Fruit fly (Drosophila melanogaster) whole organism, embryonic: Measurements from ENCODE around the gene CBP.
A peak's percentile ranks its signal among the peaks of the same experiment; 100 is the strongest.

ENCODE experiments used
- Abd-B ChIP-seq: fragments of 200-800 bp; sonication (Bioruptor generic); optimal IDR thresholded peaks from 2 replicates; lab custom pipeline; 2018; ENCODE audit warnings: missing biosample characterization, mild to moderate bottlenecking, missing genetic modification characterization, moderate library complexity
- Adf1 ChIP-seq: fragments of 200-800 bp; sonication (Bioruptor generic); IDR thresholded peaks from 2 replicates; pipeline ENCODE4 v1.3.6; 2022; ENCODE audit warnings: missing biosample characterization, missing genetic modification characterization
- Antp ChIP-seq: fragments of 200-800 bp; sonication (Bioruptor generic); optimal IDR thresholded peaks from 3 replicates; lab custom pipeline; 2016; ENCODE audit warnings: missing biosample characterization, missing genetic modification characterization
- Atf-2 ChIP-seq: fragments of 200-800 bp; sonication (Bioruptor generic); optimal IDR thresholded peaks from 2 replicates; lab custom pipeline; 2016; ENCODE audit warnings: missing biosample characterization, missing genetic modification characterization
- B-H1 ChIP-seq: fragments of 200-800 bp; sonication (Bioruptor generic); IDR thresholded peaks from 3 replicates; pipeline ENCODE4 v1.3.6; 2022; ENCODE audit warnings: missing biosample characterization, missing genetic modification characterization
- CG10431 ChIP-seq: fragments of 200-800 bp; sonication (Bioruptor generic); optimal IDR thresholded peaks from 3 replicates; lab custom pipeline; 2018; ENCODE audit warnings: missing biosample characterization, mild to moderate bottlenecking, missing genetic modification characterization
- CG10565 ChIP-seq: fragments of 200-800 bp; sonication (Bioruptor generic); optimal IDR thresholded peaks from 3 replicates; lab custom pipeline; 2016; ENCODE audit warnings: missing biosample characterization, mild to moderate bottlenecking, missing genetic modification characterization
- CG11398 ChIP-seq: fragments of 200-800 bp; sonication (Bioruptor generic); optimal IDR thresholded peaks from 2 replicates; lab custom pipeline; 2016; ENCODE audit warnings: missing biosample characterization, missing genetic modification characterization
- CG12236 ChIP-seq: fragments of 200-800 bp; sonication (Bioruptor generic); optimal IDR thresholded peaks from 2 replicates; lab custom pipeline; 2016; ENCODE audit warnings: missing biosample characterization, missing genetic modification characterization
- CG13624 ChIP-seq: fragments of 200-800 bp; sonication (Bioruptor generic); optimal IDR thresholded peaks from 2 replicates; lab custom pipeline; 2016; ENCODE audit warnings: missing biosample characterization, missing genetic modification characterization
- CG14050 ChIP-seq: fragments of 200-800 bp; sonication (Bioruptor generic); IDR thresholded peaks from 3 replicates; pipeline ENCODE4 v1.3.6; 2022; ENCODE audit warnings: missing biosample characterization, missing genetic modification characterization
- CG15514 ChIP-seq: fragments of 200-800 bp; sonication (Bioruptor generic); optimal IDR thresholded peaks from 3 replicates; lab custom pipeline; 2017; ENCODE audit warnings: missing biosample characterization, missing genetic modification characterization, mild to moderate bottlenecking, moderate library complexity, missing genetic modification reagents
- CG18011 ChIP-seq: fragments of 200-800 bp; sonication (Bioruptor generic); optimal IDR thresholded peaks from 2 replicates; lab custom pipeline; 2017; ENCODE audit warnings: missing biosample characterization, missing genetic modification characterization, mild to moderate bottlenecking, moderate library complexity, missing genotype
- CG1832 ChIP-seq: fragments of 200-800 bp; sonication (Bioruptor generic); optimal IDR thresholded peaks from 2 replicates; lab custom pipeline; 2017; ENCODE audit warnings: missing biosample characterization, mild to moderate bottlenecking, missing genetic modification characterization, inconsistent platforms
- CG2678 ChIP-seq: fragments of 200-800 bp; sonication (Bioruptor generic); optimal IDR thresholded peaks from 3 replicates; lab custom pipeline; 2019; ENCODE audit warnings: missing biosample characterization, mild to moderate bottlenecking, missing genetic modification characterization, moderate library complexity
- CG31441 ChIP-seq: fragments of 200-800 bp; sonication (Bioruptor generic); IDR thresholded peaks from 2 replicates; pipeline ENCODE4 v1.3.6; 2022; ENCODE audit warnings: missing biosample characterization, missing genetic modification characterization
- CG3281 ChIP-seq: fragments of 200-800 bp; sonication (Bioruptor generic); optimal IDR thresholded peaks from 3 replicates; lab custom pipeline; 2017; ENCODE audit warnings: missing biosample characterization, mild to moderate bottlenecking, missing genetic modification characterization
- CG3726 ChIP-seq: fragments of 200-800 bp; sonication (Bioruptor generic); IDR thresholded peaks from 3 replicates; pipeline ENCODE4, ENCODE4 v1.3.6; 2022; ENCODE audit warnings: missing biosample characterization, missing genetic modification characterization
- CG3995 ChIP-seq: fragments of 200-800 bp; sonication (Bioruptor generic); optimal IDR thresholded peaks from 3 replicates; lab custom pipeline; 2016; ENCODE audit warnings: missing biosample characterization, missing genetic modification characterization
- CG4424 ChIP-seq: fragments of 200-800 bp; sonication (Bioruptor generic); optimal IDR thresholded peaks from 3 replicates; lab custom pipeline; 2016; ENCODE audit warnings: missing biosample characterization, missing genetic modification characterization
- CG4707 ChIP-seq: fragments of 200-800 bp; sonication (Bioruptor generic); optimal IDR thresholded peaks from 2 replicates; lab custom pipeline; 2018; ENCODE audit warnings: missing biosample characterization, mild to moderate bottlenecking, missing genetic modification characterization, moderate library complexity
- CG5180 ChIP-seq: fragments of 200-800 bp; sonication (Bioruptor generic); optimal IDR thresholded peaks from 3 replicates; lab custom pipeline; 2017; ENCODE audit warnings: missing biosample characterization, missing genetic modification characterization, mild to moderate bottlenecking, moderate library complexity, missing genetic modification reagents
- CG6813 ChIP-seq: fragments of 200-800 bp; sonication (Bioruptor generic); optimal IDR thresholded peaks from 2 replicates; lab custom pipeline; 2017; ENCODE audit warnings: missing biosample characterization, missing genetic modification characterization, mild to moderate bottlenecking, moderate library complexity, missing genetic modification reagents
- CG7786 ChIP-seq: fragments of 200-800 bp; sonication (Bioruptor generic); optimal IDR thresholded peaks from 2 replicates; lab custom pipeline; 2016; ENCODE audit warnings: missing biosample characterization, missing genetic modification characterization
- CG8089 ChIP-seq: fragments of 200-800 bp; sonication (Bioruptor generic); optimal IDR thresholded peaks from 3 replicates; lab custom pipeline; 2016; ENCODE audit warnings: missing biosample characterization, missing genetic modification characterization
- CG8281 ChIP-seq: fragments of 200-800 bp; sonication (Bioruptor generic); optimal IDR thresholded peaks from 2 replicates; lab custom pipeline; 2018; ENCODE audit warnings: missing biosample characterization, mild to moderate bottlenecking, missing genetic modification characterization, moderate library complexity
- CG8359 ChIP-seq: fragments of 200-800 bp; sonication (Bioruptor generic); optimal IDR thresholded peaks from 2 replicates; lab custom pipeline; 2017; ENCODE audit warnings: missing biosample characterization, mild to moderate bottlenecking, missing genetic modification characterization, borderline replicate concordance
- CG9932 ChIP-seq: fragments of 200-800 bp; sonication (Bioruptor generic); IDR thresholded peaks from 2 replicates; pipeline ENCODE4 v1.3.6; 2022; ENCODE audit warnings: missing biosample characterization, missing genetic modification characterization
- Dip2 ChIP-seq: fragments of 200-800 bp; sonication (Bioruptor generic); IDR thresholded peaks from 2 replicates; pipeline ENCODE4 v1.3.6; 2022; ENCODE audit warnings: missing biosample characterization, missing genetic modification characterization
- Hr78 ChIP-seq, 2 experiments: fragments of 200-800 bp in 1 of 2; fragments of >200 bp in 1 of 2; sonication (Bioruptor generic) in 1 of 2; optimal IDR thresholded peaks; 2 replicates each; lab custom pipeline; 2017 to 2019; ENCODE audit warnings: missing biosample characterization in 2 of 2, missing genetic modification characterization in 2 of 2, mild to moderate bottlenecking in 1 of 2, moderate library complexity in 1 of 2
- Hsf ChIP-seq: fragments of 200-800 bp; sonication (Bioruptor generic); optimal IDR thresholded peaks from 3 replicates; lab custom pipeline; 2016; ENCODE audit warnings: missing biosample characterization, missing genetic modification characterization
- NK7.1 ChIP-seq: fragments of 200-800 bp; sonication (Bioruptor generic); optimal IDR thresholded peaks from 3 replicates; lab custom pipeline; 2016; ENCODE audit warnings: missing biosample characterization, missing genetic modification characterization
- Neu2 ChIP-seq: fragments of 200-800 bp; sonication (Bioruptor generic); optimal IDR thresholded peaks from 3 replicates; lab custom pipeline; 2016; ENCODE audit warnings: missing biosample characterization, missing genetic modification characterization, borderline replicate concordance
- Nf-YC ChIP-seq: fragments of 200-800 bp; optimal IDR thresholded peaks from 3 replicates; lab custom pipeline; 2019; ENCODE audit warnings: missing biosample characterization, mild to moderate bottlenecking, missing genetic modification characterization, moderate library complexity
- al ChIP-seq: fragments of 200-800 bp; sonication (Bioruptor generic); IDR thresholded peaks from 2 replicates; pipeline ENCODE4 v1.3.6; 2022; ENCODE audit warnings: missing biosample characterization, missing genetic modification characterization
- ap ChIP-seq: fragments of 200-800 bp; sonication (Bioruptor generic); IDR thresholded peaks from 2 replicates; pipeline ENCODE4 v1.3.6; 2022; ENCODE audit warnings: missing biosample characterization, missing genetic modification characterization
- bab2 ChIP-seq: fragments of 200-800 bp; sonication (Bioruptor generic); optimal IDR thresholded peaks from 2 replicates; lab custom pipeline; 2016; ENCODE audit warnings: missing biosample characterization, missing genetic modification characterization
- chif ChIP-seq, 2 experiments: fragments of 200-800 bp; sonication (Bioruptor generic); optimal IDR thresholded peaks; 3 replicates each; lab custom pipeline; 2016; ENCODE audit warnings: missing biosample characterization in 2 of 2, missing genetic modification characterization in 2 of 2
- dmrt11E ChIP-seq: fragments of 200-800 bp; sonication (Bioruptor generic); optimal IDR thresholded peaks from 3 replicates; lab custom pipeline; 2018; ENCODE audit warnings: missing biosample characterization, mild to moderate bottlenecking, missing genetic modification characterization, moderate library complexity
- hbn ChIP-seq: fragments of 200-800 bp; sonication (Bioruptor generic); IDR thresholded peaks from 2 replicates; pipeline ENCODE4 v1.3.6; 2022; ENCODE audit warnings: missing biosample characterization, missing genetic modification characterization; ENCODE audit not compliant: partially characterized antibody
- hkb ChIP-seq, 2 experiments: fragments of 200-800 bp in 1 of 2; fragments of >200 bp in 1 of 2; sonication (Bioruptor generic) in 1 of 2; IDR thresholded peaks in 1 of 2; optimal IDR thresholded peaks in 1 of 2; 2 replicates each; pipeline versions ENCODE4 v1.3.6 to Lab custom; 2017 to 2022; ENCODE audit warnings: missing biosample characterization in 1 of 2, missing genetic modification characterization in 1 of 2
- lab ChIP-seq: fragments of 200-800 bp; sonication (Bioruptor generic); optimal IDR thresholded peaks from 3 replicates; lab custom pipeline; 2017; ENCODE audit warnings: missing biosample characterization, missing genetic modification characterization, mild to moderate bottlenecking, moderate library complexity, missing genetic modification reagents
- peb ChIP-seq: fragments of 200-800 bp; sonication (Bioruptor generic); IDR thresholded peaks from 2 replicates; pipeline ENCODE4 v1.3.6; 2022; ENCODE audit warnings: missing biosample characterization, missing genetic modification characterization
- pho ChIP-seq: fragments of 200-800 bp; sonication (Bioruptor generic); optimal IDR thresholded peaks from 2 replicates; lab custom pipeline; 2016; ENCODE audit warnings: missing biosample characterization, missing genetic modification characterization
- pros ChIP-seq: fragments of 200-800 bp; sonication (Bioruptor generic); optimal IDR thresholded peaks from 3 replicates; lab custom pipeline; 2019; ENCODE audit warnings: missing biosample characterization, mild to moderate bottlenecking, missing genetic modification characterization, moderate library complexity
- sc ChIP-seq, 3 experiments: fragments of >200 bp in 2 of 3; fragments of 200-800 bp in 1 of 3; sonication (Bioruptor generic) in 1 of 3; optimal IDR thresholded peaks; 2 replicates in 2 of 3; 3 replicates in 1 of 3; lab custom pipeline; 2017; ENCODE audit warnings: mild to moderate bottlenecking in 1 of 3, missing biosample characterization in 1 of 3, missing genetic modification characterization in 1 of 3, missing genetic modification reagents in 1 of 3
- sqz ChIP-seq: fragments of 200-800 bp; sonication (Bioruptor generic); optimal IDR thresholded peaks from 3 replicates; lab custom pipeline; 2018; ENCODE audit warnings: missing biosample characterization, mild to moderate bottlenecking, missing genetic modification characterization
- zf30C ChIP-seq: fragments of 200-800 bp; sonication (Bioruptor generic); optimal IDR thresholded peaks from 3 replicates; lab custom pipeline; 2018; ENCODE audit warnings: missing biosample characterization, mild to moderate bottlenecking, missing genetic modification characterization

CBP gene

dm6 chrX:7293874-7294559 lies 43.1 kb upstream of the CBP start (continued):
- peak; percentile 56; the same call in 1 of the 3 replicates for TF ChIP-seq CG3726
- TF ChIP-seq Hr78 (GFP tag; optimal IDR thresholded peaks at IDR 0.05; lab: Kevin White, UChicago), result peak in 1 of 2 experiments; percentile 92
- TF ChIP-seq ap (GFP tag; lab: Robert Waterston, UW), result peak; percentile 84
- TF ChIP-seq Abd-B (GFP tag; lab: Kevin White, UChicago), result peak; percentile 84
- peak; percentile 82 for TF ChIP-seq CG3281 (GFP tag; lab: Kevin White, UChicago)
- peak; percentile 87 for TF ChIP-seq peb (GFP tag; lab: Robert Waterston, UW)
- TF ChIP-seq CG12236 (GFP tag; lab: Kevin White, UChicago), result no peak
- no peak for TF ChIP-seq CG3995 (GFP tag; lab: Kevin White, UChicago)
- TF ChIP-seq chif (GFP tag; optimal IDR thresholded peaks at IDR 0.05; lab: Kevin White, UChicago), result peak; percentile 2 to 56
- TF ChIP-seq CG31441, result peak; percentile 87
- TF ChIP-seq pho (GFP tag; lab: Kevin White, UChicago), result no peak
- no peak for TF ChIP-seq Atf-2
- TF ChIP-seq Nf-YC (tag; lab: Kevin White, UChicago), result peak; percentile 82
- no peak for TF ChIP-seq al
- peak; percentile 93 for TF ChIP-seq sqz (GFP tag; lab: Kevin White, UChicago)
- peak; percentile 97 for TF ChIP-seq dmrt11E (tag; lab: Kevin White, UChicago)
- TF ChIP-seq NK7.1, result no peak
- TF ChIP-seq CG6813 (GFP tag; lab: Kevin White, UChicago), result peak; percentile 88
- TF ChIP-seq pros (GFP tag; lab: Kevin White, UChicago), result peak; percentile 91
- TF ChIP-seq CG8359 (GFP tag; lab: Kevin White, UChicago), result peak; percentile 83
- no peak for TF ChIP-seq CG8089 (GFP tag; lab: Kevin White, UChicago)
- TF ChIP-seq CG2678 (tag; lab: Kevin White, UChicago), result peak; percentile 95
- no peak for TF ChIP-seq CG9932 (GFP tag; lab: Robert Waterston, UW)
- TF ChIP-seq CG5180, result peak; percentile 87
- no peak for TF ChIP-seq CG13624 (GFP tag; lab: Kevin White, UChicago)
- peak; percentile 82 for TF ChIP-seq CG4424 (GFP tag; lab: Kevin White, UChicago)
- peak; percentile 87 for TF ChIP-seq lab
- peak; percentile 54 for TF ChIP-seq CG15514
- no peak for TF ChIP-seq CG11398 (GFP tag; lab: Kevin White, UChicago)
- TF ChIP-seq hkb (optimal IDR thresholded peaks at IDR 0.05; lab: Kevin White, UChicago), result no peak
- peak; percentile 93 for TF ChIP-seq hkb (GFP tag; IDR thresholded peaks at IDR 0.05; lab: Robert Waterston, UW)
- no peak for TF ChIP-seq sc (optimal IDR thresholded peaks at IDR 0.05; lab: Kevin White, UChicago)
- peak; percentile 90 for TF ChIP-seq sc (GFP tag; optimal IDR thresholded peaks at IDR 0.05; lab: Kevin White, UChicago)
- TF ChIP-seq CG7786 (GFP tag; lab: Kevin White, UChicago), result no peak
- TF ChIP-seq hbn (GFP tag; lab: Robert Waterston, UW), result no peak
- peak; percentile 68 for TF ChIP-seq B-H1 (GFP tag; lab: Robert Waterston, UW)
- peak; percentile 49 for TF ChIP-seq CG10565 (GFP tag; lab: Kevin White, UChicago)
- peak; percentile 93 for TF ChIP-seq zf30C (GFP tag; lab: Kevin White, UChicago)
- peak; percentile 72 for TF ChIP-seq CG4707 (GFP tag; lab: Kevin White, UChicago)
- peak; percentile 70 for TF ChIP-seq Hsf (GFP tag; lab: Kevin White, UChicago)
- TF ChIP-seq bab2 (GFP tag; lab: Kevin White, UChicago), result peak; percentile 12
- TF ChIP-seq Antp (GFP tag; lab: Kevin White, UChicago), result no peak
- TF ChIP-seq Neu2, result no peak
- TF ChIP-seq CG14050, result peak; percentile 76
- no peak for TF ChIP-seq CG18011 (GFP tag; lab: Kevin White, UChicago)
- no peak for TF ChIP-seq Dip2 (GFP tag; lab: Robert Waterston, UW)
- peak; percentile 84 for TF ChIP-seq Adf1 (GFP tag; lab: Robert Waterston, UW)
- peak; percentile 96 for TF ChIP-seq CG10431 (GFP tag; lab: Kevin White, UChicago)
- TF ChIP-seq CG1832 (GFP tag; lab: Kevin White, UChicago), result no peak
- peak; percentile 69 for TF ChIP-seq CG8281 (tag; lab: Kevin White, UChicago)
